Worm (Caenorhabditis elegans) whole organism, L3 larva: Measurements from ENCODE around the gene srx-56.

Experiments used
- elt-3 ChIP-seq, 3 experiments: fragments of 150-350 bp in 1 of 3; sonication (generic microtip) in 2 of 3; optimal IDR thresholded peaks; 2 replicates in 2 of 3; 4 replicates in 1 of 3; lab custom pipeline; 2014 to 2017; ENCODE audit warnings: missing biosample characterization in 3 of 3, missing genetic modification characterization in 3 of 3
- jun-1 ChIP-seq: fragments of 150-350 bp; optimal IDR thresholded peaks from 2 replicates; lab custom pipeline; 2014; ENCODE audit warnings: missing biosample characterization, missing genetic modification reagents, missing genetic modification characterization
- pha-4 ChIP-seq: fragments of 150-350 bp; optimal IDR thresholded peaks from 2 replicates; lab custom pipeline; 2014; ENCODE audit warnings: missing biosample characterization, missing genetic modification reagents, missing genetic modification characterization
- skn-1 ChIP-seq: fragments of 150-350 bp; optimal IDR thresholded peaks from 2 replicates; lab custom pipeline; 2014; ENCODE audit warnings: missing biosample characterization, missing genetic modification characterization
- unc-62 ChIP-seq: fragments of 150-350 bp; sonication (generic microtip); optimal IDR thresholded peaks from 4 replicates; lab custom pipeline; 2014; ENCODE audit warnings: missing biosample characterization, missing genetic modification reagents, missing genetic modification characterization
- ztf-4 ChIP-seq: fragments of 150-350 bp; optimal IDR thresholded peaks from 2 replicates; lab custom pipeline; 2014; ENCODE audit warnings: missing biosample characterization, missing genetic modification characterization

DNA sequence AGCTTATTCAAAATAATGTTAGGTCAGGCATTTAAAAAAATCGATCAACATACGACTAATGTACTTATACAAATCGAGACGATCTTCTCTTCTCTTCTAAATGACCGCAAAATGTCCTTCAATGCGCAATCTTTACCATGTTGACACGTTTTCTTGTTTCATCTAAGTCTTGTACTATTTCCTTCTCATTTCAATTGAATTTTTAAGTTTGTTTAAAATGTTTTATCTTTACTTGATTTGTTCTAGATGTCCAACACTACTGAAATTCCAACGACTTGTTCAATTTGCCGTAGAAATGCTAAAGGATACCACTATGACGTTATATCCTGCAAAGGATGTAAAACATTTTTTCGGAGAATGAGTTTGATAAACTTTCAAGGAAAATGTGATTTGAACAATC, 32.2 kb upstream of the srx-56 start, which contains the start of the genes nhr-263 and nhr-148:
- TF ChIP-seq ztf-4, result no peak
- no peak for TF ChIP-seq skn-1 (tag; lab: Kevin White, UChicago)
- TF ChIP-seq unc-62 (GFP tag; lab: Kevin White, UChicago), result no peak
- TF ChIP-seq jun-1 (tag; lab: Kevin White, UChicago), result no peak
- TF ChIP-seq elt-3 (tag; optimal IDR thresholded peaks at IDR 0.05; lab: Kevin White, UChicago), result no peak
- no peak for TF ChIP-seq pha-4 (tag; lab: Kevin White, UChicago)
